Worm (Caenorhabditis elegans) whole organism, L4 larva: Measurements from ENCODE around the gene mak-1.
A peak's percentile ranks its signal among the peaks of the same experiment; 100 is the strongest.

ENCODE experiments used
- T20F7.1 ChIP-seq: fragments of 200-800 bp; sonication (Bioruptor generic); optimal IDR thresholded peaks from 2 replicates; lab custom pipeline; 2018; ENCODE audit warnings: mild to moderate bottlenecking, missing genetic modification characterization, missing compliant biosample characterization
- T26A8.4 ChIP-seq: fragments of 200-800 bp; sonication (Bioruptor generic); IDR thresholded peaks from 2 replicates; pipeline ENCODE4 v1.3.6; 2022; ENCODE audit warnings: missing genetic modification characterization, missing compliant biosample characterization
- Y75B8A.6 ChIP-seq: fragments of 200-800 bp; sonication (Bioruptor generic); IDR thresholded peaks from 2 replicates; pipeline ENCODE4 v1.3.6; 2022; ENCODE audit warnings: missing genetic modification reagents, missing genetic modification characterization, missing compliant biosample characterization
- ZK337.2 ChIP-seq: fragments of 200-800 bp; sonication (Bioruptor generic); IDR thresholded peaks from 2 replicates; pipeline ENCODE4 v1.3.6; 2022; ENCODE audit warnings: missing genetic modification reagents, missing genetic modification characterization, missing compliant biosample characterization
- aly-2 ChIP-seq: sonication (generic microtip); optimal IDR thresholded peaks from 2 replicates; lab custom pipeline; 2018; ENCODE audit warnings: missing biosample characterization, missing genetic modification characterization
- ama-1 ChIP-seq: fragments of 150-350 bp; optimal IDR thresholded peaks from 2 replicates; lab custom pipeline; 2014; ENCODE audit warnings: inconsistent platforms, mixed read lengths
- ceh-28 ChIP-seq: fragments of 150-350 bp; optimal IDR thresholded peaks from 2 replicates; lab custom pipeline; 2014; ENCODE audit warnings: missing biosample characterization, missing genetic modification reagents, missing genetic modification characterization
- ceh-44 ChIP-seq: fragments of 200-800 bp; sonication (Bioruptor generic); IDR thresholded peaks from 2 replicates; pipeline ENCODE4 v1.3.6; 2022; ENCODE audit warnings: missing genetic modification reagents, missing genetic modification characterization, missing compliant biosample characterization
- cey-2 ChIP-seq: sonication (generic microtip); optimal IDR thresholded peaks from 3 replicates; lab custom pipeline; 2017; ENCODE audit warnings: missing genetic modification characterization, mild to moderate bottlenecking, missing compliant biosample characterization, antibody characterized with exemption, borderline replicate concordance; ENCODE audit not compliant: insufficient read depth
- ctbp-1 ChIP-seq: fragments of 200-800 bp; sonication (Bioruptor generic); IDR thresholded peaks from 2 replicates; pipeline ENCODE4 v1.3.6; 2022; ENCODE audit warnings: missing genetic modification reagents, missing genetic modification characterization, missing compliant biosample characterization
- daf-19 ChIP-seq: fragments of 200-800 bp; sonication (Bioruptor generic); conservative IDR thresholded peaks from 2 replicates; pipeline ENCODE4 v1.3.6; 2022; ENCODE audit warnings: missing genetic modification characterization, missing compliant biosample characterization
- dpl-1 ChIP-seq: fragments of 150-350 bp; optimal IDR thresholded peaks from 2 replicates; lab custom pipeline; 2014; ENCODE audit warnings: missing biosample characterization, missing genetic modification reagents, missing genetic modification characterization
- duxl-1 ChIP-seq: sonication (generic microtip); optimal IDR thresholded peaks from 2 replicates; lab custom pipeline; 2016; ENCODE audit warnings: mild to moderate bottlenecking, missing genetic modification characterization, moderate library complexity, missing compliant biosample characterization; ENCODE audit not compliant: poor library complexity
- egl-43 ChIP-seq: fragments of 200-800 bp; sonication (Bioruptor generic); IDR thresholded peaks from 2 replicates; pipeline ENCODE4 v1.3.6; 2022; ENCODE audit warnings: missing genetic modification reagents, missing genetic modification characterization, missing compliant biosample characterization
- fkh-10 ChIP-seq: fragments of 150-350 bp; optimal IDR thresholded peaks from 2 replicates; lab custom pipeline; 2014; ENCODE audit warnings: missing biosample characterization, missing genetic modification reagents, missing genetic modification characterization
- gei-8 ChIP-seq: fragments of 200-800 bp; sonication (Bioruptor generic); optimal IDR thresholded peaks from 2 replicates; lab custom pipeline; 2018; ENCODE audit warnings: mild to moderate bottlenecking, missing genetic modification characterization, missing compliant biosample characterization
- hif-1 ChIP-seq, 2 experiments: sonication (generic microtip); optimal IDR thresholded peaks; 2 replicates each; lab custom pipeline; 2016 to 2017; ENCODE audit warnings: missing compliant biosample characterization in 2 of 2, missing genetic modification characterization in 2 of 2, missing genetic modification reagents in 2 of 2, missing genotype in 2 of 2, mild to moderate bottlenecking in 1 of 2
- hlh-30 ChIP-seq: sonication (generic microtip); optimal IDR thresholded peaks from 2 replicates; lab custom pipeline; 2017; ENCODE audit warnings: antibody characterized with exemption, mild to moderate bottlenecking, missing genetic modification characterization, missing compliant biosample characterization; ENCODE audit not compliant: insufficient read depth
- hmg-1.1 ChIP-seq: fragments of 200-800 bp; sonication (Bioruptor generic); IDR thresholded peaks from 2 replicates; pipeline ENCODE4 v1.3.6; 2022; ENCODE audit warnings: missing genetic modification reagents, missing genetic modification characterization, missing compliant biosample characterization
- lir-3 ChIP-seq: sonication (generic microtip); optimal IDR thresholded peaks from 2 replicates; lab custom pipeline; 2016; ENCODE audit warnings: mild to moderate bottlenecking, missing genetic modification characterization, missing compliant biosample characterization
- lsy-2 ChIP-seq, 2 experiments: fragments of 150-350 bp in 1 of 2; sonication (generic microtip) in 1 of 2; optimal IDR thresholded peaks; 2 replicates each; lab custom pipeline; 2014 to 2017; ENCODE audit warnings: missing biosample characterization in 2 of 2, missing genetic modification characterization in 2 of 2
- madf-9 ChIP-seq: fragments of 200-800 bp; sonication (Bioruptor generic); conservative IDR thresholded peaks from 2 replicates; pipeline ENCODE4 v1.3.6; 2022; ENCODE audit warnings: missing genetic modification reagents, missing genetic modification characterization, missing compliant biosample characterization
- mdl-1 ChIP-seq, 2 experiments: fragments of 150-350 bp in 1 of 2; sonication (generic microtip) in 1 of 2; optimal IDR thresholded peaks; 2 replicates each; lab custom pipeline; 2014 to 2017; ENCODE audit warnings: missing biosample characterization in 2 of 2, missing genetic modification characterization in 2 of 2
- mes-2 ChIP-seq: sonication (generic microtip); optimal IDR thresholded peaks from 2 replicates; lab custom pipeline; 2016; ENCODE audit warnings: missing genotype, mild to moderate bottlenecking, missing genetic modification characterization, missing compliant biosample characterization; ENCODE audit not compliant: poor library complexity, severe bottlenecking
- mxl-3 ChIP-seq: fragments of 200-800 bp; sonication (Bioruptor generic); optimal IDR thresholded peaks from 2 replicates; lab custom pipeline; 2018; ENCODE audit warnings: mild to moderate bottlenecking, missing genetic modification characterization, missing compliant biosample characterization
- nhr-102 ChIP-seq: sonication (generic microtip); optimal IDR thresholded peaks from 2 replicates; lab custom pipeline; 2016; ENCODE audit warnings: mild to moderate bottlenecking, missing genetic modification characterization, moderate library complexity, missing compliant biosample characterization
- nhr-111 ChIP-seq: fragments of 200-800 bp; sonication (Bioruptor generic); optimal IDR thresholded peaks from 2 replicates; lab custom pipeline; 2018; ENCODE audit warnings: mild to moderate bottlenecking, missing genetic modification characterization, missing compliant biosample characterization
- nhr-237 ChIP-seq: sonication (generic microtip); optimal IDR thresholded peaks from 2 replicates; lab custom pipeline; 2017; ENCODE audit warnings: missing biosample characterization, missing genetic modification characterization
- nhr-28 ChIP-seq: fragments of 150-350 bp; optimal IDR thresholded peaks from 2 replicates; lab custom pipeline; 2014; ENCODE audit warnings: missing biosample characterization, missing genetic modification characterization
- nhr-42 ChIP-seq: fragments of 200-800 bp; sonication (Bioruptor generic); IDR thresholded peaks from 2 replicates; pipeline ENCODE4 v1.3.6; 2022; ENCODE audit warnings: missing genetic modification characterization, missing compliant biosample characterization
- nhr-6 ChIP-seq: fragments of 150-350 bp; optimal IDR thresholded peaks from 2 replicates; lab custom pipeline; 2014; ENCODE audit warnings: missing biosample characterization, missing genetic modification characterization
- php-3 ChIP-seq: fragments of 200-800 bp; sonication (Bioruptor generic); IDR thresholded peaks from 2 replicates; pipeline ENCODE4 v1.3.6; 2022; ENCODE audit warnings: missing genetic modification reagents, missing genetic modification characterization, missing compliant biosample characterization
- rbr-2 ChIP-seq: sonication (generic microtip); optimal IDR thresholded peaks from 2 replicates; lab custom pipeline; 2016; ENCODE audit warnings: missing genotype, missing genetic modification characterization, missing compliant biosample characterization
- saeg-2 ChIP-seq: fragments of 200-800 bp; sonication (Bioruptor generic); IDR thresholded peaks from 2 replicates; pipeline ENCODE4 v1.3.6; 2022; ENCODE audit warnings: missing genetic modification reagents, missing genetic modification characterization, missing compliant biosample characterization
- sdz-12 ChIP-seq: fragments of 200-800 bp; sonication (Bioruptor generic); optimal IDR thresholded peaks from 2 replicates; lab custom pipeline; 2018; ENCODE audit warnings: mild to moderate bottlenecking, missing genetic modification characterization, missing compliant biosample characterization
- set-16 ChIP-seq: fragments of 200-800 bp; sonication (Bioruptor generic); IDR thresholded peaks from 2 replicates; pipeline ENCODE4 v1.3.6; 2022; ENCODE audit warnings: missing genetic modification reagents, missing genetic modification characterization, missing compliant biosample characterization
- snpc-1.2 ChIP-seq: fragments of 200-800 bp; sonication (Bioruptor generic); IDR thresholded peaks from 2 replicates; pipeline ENCODE4 v1.3.6; 2022; ENCODE audit warnings: missing genetic modification reagents, missing genetic modification characterization, missing compliant biosample characterization
- spr-1 ChIP-seq: sonication (generic microtip); optimal IDR thresholded peaks from 2 replicates; lab custom pipeline; 2016; ENCODE audit warnings: mild to moderate bottlenecking, missing genetic modification characterization, missing compliant biosample characterization
- unc-39 ChIP-seq: sonication (generic microtip); optimal IDR thresholded peaks from 2 replicates; lab custom pipeline; 2017; ENCODE audit warnings: missing biosample characterization, missing genetic modification characterization
- unc-62 ChIP-seq, 3 experiments: fragments of 150-350 bp in 1 of 3; sonication (generic microtip); optimal IDR thresholded peaks in 2 of 3; peaks in 1 of 3; 1 replicate in 1 of 3; 2 replicates in 2 of 3; lab custom pipeline; 2014 to 2017; ENCODE audit warnings: missing biosample characterization in 3 of 3, missing genetic modification characterization in 3 of 3, missing genetic modification reagents in 3 of 3, missing genotype in 1 of 3
- vab-7 ChIP-seq: fragments of 200-800 bp; sonication (Bioruptor generic); IDR thresholded peaks from 2 replicates; pipeline ENCODE4 v1.3.6; 2022; ENCODE audit warnings: missing genetic modification reagents, missing genetic modification characterization, missing compliant biosample characterization
- zfp-3 ChIP-seq: fragments of 200-800 bp; sonication (Bioruptor generic); conservative IDR thresholded peaks from 2 replicates; pipeline ENCODE4 v1.3.6; 2022; ENCODE audit warnings: missing genetic modification reagents, missing genetic modification characterization, missing compliant biosample characterization
- zip-11 ChIP-seq: fragments of 200-800 bp; sonication (Bioruptor generic); IDR thresholded peaks from 2 replicates; pipeline ENCODE4 v1.3.6; 2022; ENCODE audit warnings: missing genetic modification characterization, missing compliant biosample characterization
- zip-2 ChIP-seq: fragments of 150-350 bp; optimal IDR thresholded peaks from 2 replicates; lab custom pipeline; 2014; ENCODE audit warnings: missing biosample characterization, missing genetic modification characterization
- ztf-7 ChIP-seq: fragments of 150-350 bp; optimal IDR thresholded peaks from 2 replicates; lab custom pipeline; 2014; ENCODE audit warnings: missing biosample characterization, missing genetic modification characterization

The mak-1 gene

ce11 chrII:8784235-8784928 is 40.5 kb downstream of the mak-1 start (continued):
- TF ChIP-seq ama-1 (lab: Kevin White, UChicago) (peak; percentile 94), lsy-2 (tag; optimal IDR thresholded peaks at IDR 0.05; lab: Kevin White, UChicago) (peak in 1 of 2 experiments; percentile 41), unc-62 (GFP tag; optimal IDR thresholded peaks at IDR 0.05 in 1 of 2; lab: Kevin White, UChicago) (peak in 1 of 2 experiments; percentile 85), unc-62 (tag; optimal IDR thresholded peaks at IDR 0.05; lab: Kevin White, UChicago) (no peak), nhr-102 (tag; lab: Kevin White, UChicago) (no peak), nhr-42 (GFP tag; lab: Robert Waterston, UW) (no peak)

DNA sequence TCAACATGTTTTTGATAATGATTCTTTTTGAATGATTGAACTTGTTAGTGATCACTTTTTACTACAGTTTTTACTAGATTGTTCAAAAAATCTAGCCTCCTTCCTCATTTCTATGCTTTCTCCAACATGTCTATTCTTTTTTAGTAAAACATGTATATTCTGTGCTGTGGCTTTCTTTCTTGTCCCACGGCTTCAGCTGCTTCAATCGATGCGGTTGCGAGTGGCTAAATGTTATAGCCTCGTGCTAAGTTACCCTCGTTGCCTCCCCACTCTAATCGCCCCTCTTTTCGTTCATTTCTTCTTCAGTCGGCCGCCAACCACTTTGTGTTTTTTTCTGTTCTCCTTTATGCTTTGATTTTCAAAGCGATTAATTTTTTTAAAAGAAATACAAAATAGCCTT is 42.0 kb downstream of the mak-1 start:
- TF ChIP-seq T26A8.4 (peak; percentile 61), T20F7.1 (GFP tag; lab: Kevin White, UChicago) (no peak), egl-43 (GFP tag; lab: Robert Waterston, UW) (peak; percentile 60), lsy-2 (tag; optimal IDR thresholded peaks at IDR 0.05; lab: Kevin White, UChicago) (peak in 1 of 2 experiments; percentile 34), ceh-28 (peak; percentile 38), lir-3 (tag; lab: Kevin White, UChicago) (no peak), zfp-3 (0 out of 2 replicates have a peak, but pooled peaks have one; percentile 73), unc-62 (GFP tag; optimal IDR thresholded peaks at IDR 0.05 in 1 of 2; lab: Kevin White, UChicago) (peak in 1 of 2 experiments; percentile 72), unc-62 (tag; optimal IDR thresholded peaks at IDR 0.05; lab: Kevin White, UChicago) (no peak), hlh-30 (tag; lab: Kevin White, UChicago) (peak; percentile 82), ctbp-1 (GFP tag; lab: Robert Waterston, UW) (0 out of 2 replicates have a peak, but pooled peaks have one; percentile 14), dpl-1 (GFP tag; lab: Kevin White, UChicago) (no peak), hmg-1.1 (GFP tag; lab: Robert Waterston, UW) (0 out of 2 replicates have a peak, but pooled peaks have one; percentile 39), gei-8 (GFP tag; lab: Kevin White, UChicago) (no peak), mdl-1 (tag; optimal IDR thresholded peaks at IDR 0.05; lab: Kevin White, UChicago) (peak; percentile 62 to 76), snpc-1.2 (no peak), hif-1 (tag; optimal IDR thresholded peaks at IDR 0.05; lab: Kevin White, UChicago) (peak in 1 of 2 experiments; percentile 9), fkh-10 (peak; percentile 17), rbr-2 (tag; lab: Kevin White, UChicago) (peak; percentile 50), mes-2 (tag; lab: Kevin White, UChicago) (peak; percentile 47), vab-7 (GFP tag; lab: Robert Waterston, UW) (0 out of 2 replicates have a peak, but pooled peaks have one; percentile 9), nhr-28 (no peak), mxl-3 (GFP tag; lab: Kevin White, UChicago) (peak; percentile 37)

ce11 chrII:8787376-8787775 is 43.5 kb downstream of the mak-1 start:
- TF ChIP-seq ZK337.2 (GFP tag; lab: Robert Waterston, UW) (no peak), spr-1 (peak; percentile 71), dpl-1 (GFP tag; lab: Kevin White, UChicago) (peak; percentile 78), duxl-1 (tag; lab: Kevin White, UChicago) (peak; percentile 77), zip-2 (tag; lab: Kevin White, UChicago) (peak; percentile 59), ceh-44 (GFP tag; lab: Robert Waterston, UW) (no peak), nhr-237 (tag; lab: Kevin White, UChicago) (no peak), T26A8.4 (peak; percentile 91), unc-39 (no peak), saeg-2 (GFP tag; lab: Robert Waterston, UW) (no peak; the same call in 1 of the 2 replicates), cey-2 (tag; lab: Kevin White, UChicago) (peak; percentile 52), sdz-12 (GFP tag; lab: Kevin White, UChicago) (no peak), nhr-6 (tag; lab: Kevin White, UChicago) (peak; percentile 89), daf-19 (GFP tag; lab: Robert Waterston, UW) (peak; percentile 79), aly-2 (no peak), set-16 (GFP tag; lab: Robert Waterston, UW) (peak; percentile 25; the same call in 1 of the 2 replicates), nhr-111 (GFP tag; lab: Kevin White, UChicago) (no peak), Y75B8A.6 (GFP tag; lab: Robert Waterston, UW) (no peak), madf-9 (GFP tag; lab: Robert Waterston, UW) (peak; percentile 50; the same call in 1 of the 2 replicates), vab-7 (GFP tag; lab: Robert Waterston, UW) (peak; percentile 61), ztf-7 (tag; lab: Kevin White, UChicago) (peak; percentile 78), php-3 (GFP tag; lab: Robert Waterston, UW) (peak; percentile 81), zip-11 (GFP tag; lab: Robert Waterston, UW) (no peak)
